Fruit fly (Drosophila melanogaster) whole organism, embryonic: ENCODE data around the gene TBC1D16.

Source experiments
- CG18599 ChIP-seq: fragments of 200-800 bp; sonication (Bioruptor generic); optimal IDR thresholded peaks from 3 replicates; lab custom pipeline; 2017; ENCODE audit warnings: missing biosample characterization, missing genetic modification characterization, mild to moderate bottlenecking, moderate library complexity, missing genetic modification reagents
- CG9215 ChIP-seq: fragments of 200-800 bp; sonication (Bioruptor generic); IDR thresholded peaks from 2 replicates; pipeline ENCODE4 v1.3.6; 2022; ENCODE audit warnings: missing biosample characterization, missing genetic modification characterization
- Hr51 ChIP-seq, 2 experiments: fragments of 200-800 bp; sonication (Bioruptor generic); optimal IDR thresholded peaks; 2 replicates in 1 of 2; 3 replicates in 1 of 2; lab custom pipeline; 2016 to 2018; ENCODE audit warnings: missing biosample characterization in 2 of 2, missing genetic modification characterization in 2 of 2, mild to moderate bottlenecking in 1 of 2, moderate library complexity in 1 of 2
- dmrt99B ChIP-seq: fragments of 200-800 bp; sonication (Bioruptor generic); optimal IDR thresholded peaks from 2 replicates; lab custom pipeline; 2018; ENCODE audit warnings: missing biosample characterization, mild to moderate bottlenecking, missing genetic modification characterization, moderate library complexity
- her ChIP-seq: fragments of 200-800 bp; sonication (Bioruptor generic); optimal IDR thresholded peaks from 2 replicates; lab custom pipeline; 2016; ENCODE audit warnings: missing biosample characterization, missing genetic modification characterization
- sd ChIP-seq: fragments of 200-800 bp; sonication (Bioruptor generic); optimal IDR thresholded peaks from 3 replicates; lab custom pipeline; 2018; ENCODE audit warnings: missing biosample characterization, mild to moderate bottlenecking, missing genetic modification characterization, moderate library complexity

DNA sequence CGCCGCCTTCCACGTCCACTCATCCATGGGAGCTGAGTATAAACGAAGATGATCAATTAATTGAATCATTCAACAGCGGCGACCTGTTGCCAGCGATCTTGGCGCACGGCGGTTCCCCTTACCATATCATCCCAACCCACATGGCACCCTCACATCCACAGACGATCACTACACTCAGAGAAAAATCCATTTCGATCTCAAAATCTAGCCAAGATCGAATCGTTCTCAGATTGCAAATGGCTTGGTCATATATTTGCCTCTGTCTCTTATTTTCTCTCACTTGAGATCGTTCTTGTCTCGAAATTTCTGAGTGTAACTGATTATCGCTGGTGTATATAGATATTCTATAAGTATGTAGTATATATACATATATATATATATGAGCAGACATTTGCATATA is 32.9 kb upstream of the TBC1D16 start:
- TF ChIP-seq her (GFP tag; lab: Kevin White, UChicago) (peak; percentile 18), Hr51 (GFP tag; optimal IDR thresholded peaks at IDR 0.05; lab: Kevin White, UChicago) (peak; percentile 3 to 56), CG18599 (GFP tag; lab: Kevin White, UChicago) (peak; percentile 47), dmrt99B (tag; lab: Kevin White, UChicago) (peak; percentile 70), CG9215 (GFP tag; lab: Robert Waterston, UW) (no peak; the same call in 1 of the 2 replicates), sd (tag; lab: Kevin White, UChicago) (no peak)
